Worm (Caenorhabditis elegans): ENCODE results near the gene R144.6.

The R144.6 gene

ce11 chrIII:5025136-5025629 lies 20.7 kb upstream of the R144.6 start (continued):
- peak; percentile 58 for TF ChIP-seq hrde-1 (tag; optimal IDR thresholded peaks at IDR 0.05; ENCODE audit: borderline replicate concordance)
- TF ChIP-seq xnd-1 (tag; optimal IDR thresholded peaks at IDR 0.05), result no peak
- TF ChIP-seq ztf-26 (tag; optimal IDR thresholded peaks at IDR 0.05), result peak; percentile 66
- TF ChIP-seq B0261.1 (tag; optimal IDR thresholded peaks at IDR 0.05), result peak; percentile 19
- peak; percentile 64 for TF ChIP-seq F52B5.7 (tag; optimal IDR thresholded peaks at IDR 0.05)
- TF ChIP-seq B0035.1 (tag; optimal IDR thresholded peaks at IDR 0.05), result peak; percentile 68
- no peak for TF ChIP-seq B0019.2 (GFP tag; conservative IDR thresholded peaks at IDR 0.05)
- no peak for TF ChIP-seq F55B11.4 (tag; optimal IDR thresholded peaks at IDR 0.05; ENCODE audit: borderline replicate concordance, insufficient read depth)
- TF ChIP-seq snpc-1.3 (tag; optimal IDR thresholded peaks at IDR 0.05; ENCODE audit: insufficient read depth), result no peak
- no peak; the same call in 1 of the 2 replicates for TF ChIP-seq ceh-100 (GFP tag; IDR thresholded peaks at IDR 0.05)
- TF ChIP-seq egl-44 (GFP tag; IDR thresholded peaks at IDR 0.05), result no peak; the same call in 1 of the 2 replicates
- peak; percentile 11; the same call in 1 of the 2 replicates for TF ChIP-seq Y56A3A.18 (GFP tag; IDR thresholded peaks at IDR 0.05)
- peak; percentile 67 for TF ChIP-seq tlf-1 (GFP tag; optimal IDR thresholded peaks at IDR 0.05)
- TF ChIP-seq F33H1.4 (GFP tag; IDR thresholded peaks at IDR 0.05), result peak; percentile 36; the same call in 1 of the 2 replicates
- 0 out of 2 replicates have a peak, but pooled peaks have one; percentile 5 for TF ChIP-seq hmg-20 (GFP tag; IDR thresholded peaks at IDR 0.05)
- TF ChIP-seq C06A6.2 (GFP tag; conservative IDR thresholded peaks at IDR 0.05), result no peak
- no peak for TF ChIP-seq nhr-27 (tag; optimal IDR thresholded peaks at IDR 0.05)
- TF ChIP-seq lsl-1 (GFP tag; optimal IDR thresholded peaks at IDR 0.05), result peak; percentile 14
- no peak for TF ChIP-seq aptf-3 (GFP tag; IDR thresholded peaks at IDR 0.05)
- peak; percentile 57 for TF ChIP-seq rcor-1 (GFP tag; IDR thresholded peaks at IDR 0.05)
- peak; percentile 2 for TF ChIP-seq pha-4 (tag; optimal IDR thresholded peaks at IDR 0.05)
- peak; percentile 37 for TF ChIP-seq mel-28 (tag; optimal IDR thresholded peaks at IDR 0.05; ENCODE audit: borderline replicate concordance)
- peak; percentile 55; the same call in 1 of the 2 replicates for TF ChIP-seq lir-1 (GFP tag; conservative IDR thresholded peaks at IDR 0.05)
- no peak for TF ChIP-seq fkh-3 (tag; optimal IDR thresholded peaks at IDR 0.05)
- peak; percentile 45 for TF ChIP-seq nhr-90 (tag; optimal IDR thresholded peaks at IDR 0.05)
- TF ChIP-seq hmg-1.2 (GFP tag; IDR thresholded peaks at IDR 0.05), result peak; percentile 27; the same call in 1 of the 2 replicates
- no peak for TF ChIP-seq F10E7.11 (tag; optimal IDR thresholded peaks at IDR 0.05)
- TF ChIP-seq attf-3 (GFP tag; conservative IDR thresholded peaks at IDR 0.05), result peak; percentile 16; the same call in 1 of the 2 replicates
- peak; percentile 35 for TF ChIP-seq zim-3 (tag; optimal IDR thresholded peaks at IDR 0.05)
- peak; percentile 27 for TF ChIP-seq chd-7 (tag; optimal IDR thresholded peaks at IDR 0.05)
- TF ChIP-seq let-526 (GFP tag; IDR thresholded peaks at IDR 0.05), result no peak
- TF ChIP-seq lag-1 (GFP tag; IDR thresholded peaks at IDR 0.05), result no peak
- no peak for TF ChIP-seq akir-1 (GFP tag; optimal IDR thresholded peaks at IDR 0.05)
- 0 out of 2 replicates have a peak, but pooled peaks have one; percentile 58 for TF ChIP-seq F39B2.1 (GFP tag; IDR thresholded peaks at IDR 0.05)
- no peak for TF ChIP-seq ets-4 (GFP tag; optimal IDR thresholded peaks at IDR 0.05)
- no peak for TF ChIP-seq F49E8.2 (tag; optimal IDR thresholded peaks at IDR 0.05; ENCODE audit: insufficient read depth)
- TF ChIP-seq egrh-3 (GFP tag; IDR thresholded peaks at IDR 0.05), result no peak
- no peak for TF ChIP-seq madf-8 (GFP tag; conservative IDR thresholded peaks at IDR 0.05)
- no peak for TF ChIP-seq ceh-27 (GFP tag; optimal IDR thresholded peaks at IDR 0.05)
- no peak for TF ChIP-seq rec-8 (tag; optimal IDR thresholded peaks at IDR 0.05)
- peak; percentile 7 for TF ChIP-seq gei-17 (GFP tag; optimal IDR thresholded peaks at IDR 0.05)
- TF ChIP-seq ztf-25 (GFP tag; IDR thresholded peaks at IDR 0.05), result no peak
- TF ChIP-seq madf-6 (GFP tag; IDR thresholded peaks at IDR 0.05), result no peak; the same call in 1 of the 2 replicates
- TF ChIP-seq tbp1 (GFP tag; optimal IDR thresholded peaks at IDR 0.05), result peak; percentile 48
- peak; percentile 12; the same call in 1 of the 2 replicates for TF ChIP-seq Y67H2A.10 (GFP tag; conservative IDR thresholded peaks at IDR 0.05)
- TF ChIP-seq efl-1 (GFP tag; optimal IDR thresholded peaks at IDR 0.05), result no peak
- peak; percentile 50; the same call in 1 of the 2 replicates for TF ChIP-seq mcd-1 (GFP tag; IDR thresholded peaks at IDR 0.05)
